Fruit fly (Drosophila melanogaster) whole organism, wandering third instar larva: ENCODE measurements around the gene by.

Source experiments
- Abd-B ChIP-seq: fragments of >200 bp; optimal IDR thresholded peaks from 2 replicates; lab custom pipeline; 2017; ENCODE audit warnings: missing biosample characterization, missing genetic modification characterization
- CG32264 ChIP-seq: fragments of 200-800 bp; sonication (Bioruptor generic); optimal IDR thresholded peaks from 2 replicates; lab custom pipeline; 2016; ENCODE audit warnings: missing biosample characterization, missing genetic modification characterization
- CG9705 ChIP-seq: fragments of 200-800 bp; sonication (Bioruptor generic); optimal IDR thresholded peaks from 2 replicates; lab custom pipeline; 2018; ENCODE audit warnings: missing biosample characterization, mild to moderate bottlenecking, missing genetic modification characterization
- CrebA ChIP-seq: fragments of 200-800 bp; sonication (Bioruptor generic); optimal IDR thresholded peaks from 2 replicates; lab custom pipeline; 2016; ENCODE audit warnings: missing biosample characterization, mild to moderate bottlenecking, missing genetic modification characterization, borderline replicate concordance
- Dfd ChIP-seq: fragments of >200 bp; optimal IDR thresholded peaks from 2 replicates; lab custom pipeline; 2017; ENCODE audit warnings: missing biosample characterization, missing genetic modification characterization
- Dif ChIP-seq: fragments of 200-275, 200-300 bp; sonication (Bioruptor generic); optimal IDR thresholded peaks from 2 replicates; lab custom pipeline; 2018; ENCODE audit warnings: missing biosample characterization, missing genetic modification characterization; ENCODE audit not compliant: partially characterized antibody
- GATAd ChIP-seq: sonication (Bioruptor generic); optimal IDR thresholded peaks from 2 replicates; lab custom pipeline; 2016; ENCODE audit warnings: missing biosample characterization, missing genetic modification characterization
- HLH106 ChIP-seq: fragments of 200-800 bp; optimal IDR thresholded peaks from 3 replicates; lab custom pipeline; 2019; ENCODE audit warnings: missing biosample characterization, mild to moderate bottlenecking, missing genetic modification characterization, moderate library complexity
- Hnf4 ChIP-seq: fragments of 200-800 bp; sonication (Bioruptor generic); optimal IDR thresholded peaks from 2 replicates; lab custom pipeline; 2016; ENCODE audit warnings: missing biosample characterization, mild to moderate bottlenecking, missing genetic modification characterization
- Hr78 ChIP-seq: fragments of >200 bp; optimal IDR thresholded peaks from 2 replicates; lab custom pipeline; 2017; ENCODE audit warnings: missing biosample characterization, missing genetic modification characterization
- Hr83 ChIP-seq: fragments of 200-300 bp; sonication (Bioruptor generic); optimal IDR thresholded peaks from 2 replicates; lab custom pipeline; 2016; ENCODE audit warnings: missing biosample characterization, mild to moderate bottlenecking, missing genetic modification characterization, moderate library complexity; ENCODE audit not compliant: poor library complexity, severe bottlenecking
- Jra ChIP-seq: sonication (Bioruptor generic); optimal IDR thresholded peaks from 2 replicates; lab custom pipeline; 2016; ENCODE audit warnings: missing biosample characterization, missing genetic modification characterization
- Mio ChIP-seq: sonication (Bioruptor generic); optimal IDR thresholded peaks from 2 replicates; lab custom pipeline; 2016; ENCODE audit warnings: missing biosample characterization, missing genetic modification characterization
- Myc ChIP-seq: fragments of >200 bp; optimal IDR thresholded peaks from 2 replicates; lab custom pipeline; 2017
- N ChIP-seq: fragments of >200 bp; optimal IDR thresholded peaks from 2 replicates; lab custom pipeline; 2018; ENCODE audit warnings: missing biosample characterization, missing external identifiers, missing genetic modification characterization
- OdsH ChIP-seq: fragments of 200-800 bp; sonication (Bioruptor generic); optimal IDR thresholded peaks from 2 replicates; lab custom pipeline; 2016; ENCODE audit warnings: missing biosample characterization, mild to moderate bottlenecking, missing genetic modification characterization
- Rel ChIP-seq, 2 experiments: fragments of 200-800 bp; sonication (Bioruptor generic) in 1 of 2; optimal IDR thresholded peaks; 2 replicates in 1 of 2; 3 replicates in 1 of 2; lab custom pipeline; 2016 to 2019; ENCODE audit warnings: mild to moderate bottlenecking in 2 of 2, missing biosample characterization in 2 of 2, missing genetic modification characterization in 2 of 2, moderate library complexity in 1 of 2
- Sp1 ChIP-seq: fragments of 200-800 bp; sonication (Bioruptor generic); optimal IDR thresholded peaks from 3 replicates; lab custom pipeline; 2019; ENCODE audit warnings: missing biosample characterization, mild to moderate bottlenecking, missing genetic modification characterization, moderate library complexity
- Vsx2 ChIP-seq: fragments of 200-300, 225-300 bp; sonication (Bioruptor generic); optimal IDR thresholded peaks from 2 replicates; lab custom pipeline; 2018; ENCODE audit warnings: missing biosample characterization, missing genetic modification characterization; ENCODE audit not compliant: partially characterized antibody
- br ChIP-seq: fragments of 200-800 bp; sonication (Bioruptor generic); optimal IDR thresholded peaks from 2 replicates; lab custom pipeline; 2016; ENCODE audit warnings: missing biosample characterization, missing genetic modification characterization
- brk ChIP-seq: fragments of 200-800 bp; sonication (Bioruptor generic); optimal IDR thresholded peaks from 2 replicates; lab custom pipeline; 2016; ENCODE audit warnings: missing biosample characterization, mild to moderate bottlenecking, missing genetic modification characterization
- dl ChIP-seq, 2 experiments: fragments of 175-275, 200-275 bp in 1 of 2; fragments of 200-275 bp in 1 of 2; sonication (Bioruptor generic); optimal IDR thresholded peaks; lab custom pipeline; 2018; ENCODE audit warnings: mild to moderate bottlenecking in 2 of 2, missing biosample characterization in 2 of 2, missing genetic modification characterization in 2 of 2, moderate library complexity in 2 of 2; ENCODE audit not compliant: partially characterized antibody in 2 of 2, insufficient read depth in 1 of 2
- dmrt93B ChIP-seq: fragments of 200-800 bp; sonication (Bioruptor generic); optimal IDR thresholded peaks from 2 replicates; lab custom pipeline; 2018; ENCODE audit warnings: missing biosample characterization, mild to moderate bottlenecking, missing genetic modification characterization
- dsf ChIP-seq: sonication (Bioruptor generic); optimal IDR thresholded peaks from 2 replicates; lab custom pipeline; 2016; ENCODE audit warnings: missing biosample characterization, missing genetic modification characterization, borderline replicate concordance
- ey ChIP-seq: fragments of 200-800 bp; sonication (Bioruptor generic); optimal IDR thresholded peaks from 2 replicates; lab custom pipeline; 2016; ENCODE audit warnings: missing biosample characterization, missing genetic modification characterization
- foxo ChIP-seq, 2 experiments: fragments of 200-800 bp; sonication (Bioruptor generic); optimal IDR thresholded peaks; 2 replicates in 1 of 2; 3 replicates in 1 of 2; lab custom pipeline; 2016 to 2017; ENCODE audit warnings: missing biosample characterization in 2 of 2, missing genetic modification characterization in 2 of 2
- fru ChIP-seq: fragments of 200-800 bp; sonication (Bioruptor generic); optimal IDR thresholded peaks from 3 replicates; lab custom pipeline; 2016; ENCODE audit warnings: missing biosample characterization, mild to moderate bottlenecking, missing genetic modification characterization
- h ChIP-seq: fragments of 200-800 bp; sonication (Bioruptor generic); optimal IDR thresholded peaks from 3 replicates; lab custom pipeline; 2016; ENCODE audit warnings: missing biosample characterization, mild to moderate bottlenecking, missing genetic modification characterization
- jim ChIP-seq: fragments of 175-275, 200-325 bp; sonication (Bioruptor generic); optimal IDR thresholded peaks from 2 replicates; lab custom pipeline; 2016; ENCODE audit warnings: missing biosample characterization, mild to moderate bottlenecking, missing genetic modification characterization
- lola ChIP-seq: fragments of >200 bp; optimal IDR thresholded peaks from 2 replicates; lab custom pipeline; 2017; ENCODE audit warnings: missing biosample characterization, missing genetic modification characterization
- pan ChIP-seq: fragments of >200 bp; optimal IDR thresholded peaks from 2 replicates; lab custom pipeline; 2017
- psq ChIP-seq: fragments of 200-800 bp; sonication (Bioruptor generic); optimal IDR thresholded peaks from 3 replicates; lab custom pipeline; 2017; ENCODE audit warnings: missing biosample characterization, mild to moderate bottlenecking, missing genetic modification characterization, moderate library complexity
- rgr ChIP-seq: fragments of 200-800 bp; sonication (Bioruptor generic); optimal IDR thresholded peaks from 3 replicates; lab custom pipeline; 2016; ENCODE audit warnings: missing biosample characterization, mild to moderate bottlenecking, missing genetic modification characterization
- sage ChIP-seq: fragments of 200-800 bp; sonication (Bioruptor generic); optimal IDR thresholded peaks from 2 replicates; lab custom pipeline; 2016; ENCODE audit warnings: missing biosample characterization, mild to moderate bottlenecking, missing genetic modification characterization
- sv ChIP-seq: fragments of 200-800 bp; sonication (Bioruptor generic); optimal IDR thresholded peaks from 3 replicates; lab custom pipeline; 2016; ENCODE audit warnings: missing biosample characterization, missing genetic modification characterization
- tai ChIP-seq: sonication (Bioruptor generic); optimal IDR thresholded peaks from 2 replicates; lab custom pipeline; 2016; ENCODE audit warnings: missing biosample characterization, missing genetic modification characterization
- usp ChIP-seq: fragments of >200 bp; optimal IDR thresholded peaks from 2 replicates; lab custom pipeline; 2017; ENCODE audit warnings: missing biosample characterization, missing genetic modification characterization
- woc ChIP-seq: sonication (Bioruptor generic); optimal IDR thresholded peaks from 2 replicates; lab custom pipeline; 2016; ENCODE audit warnings: missing biosample characterization, mild to moderate bottlenecking, missing genetic modification characterization

Gene by

DNA sequence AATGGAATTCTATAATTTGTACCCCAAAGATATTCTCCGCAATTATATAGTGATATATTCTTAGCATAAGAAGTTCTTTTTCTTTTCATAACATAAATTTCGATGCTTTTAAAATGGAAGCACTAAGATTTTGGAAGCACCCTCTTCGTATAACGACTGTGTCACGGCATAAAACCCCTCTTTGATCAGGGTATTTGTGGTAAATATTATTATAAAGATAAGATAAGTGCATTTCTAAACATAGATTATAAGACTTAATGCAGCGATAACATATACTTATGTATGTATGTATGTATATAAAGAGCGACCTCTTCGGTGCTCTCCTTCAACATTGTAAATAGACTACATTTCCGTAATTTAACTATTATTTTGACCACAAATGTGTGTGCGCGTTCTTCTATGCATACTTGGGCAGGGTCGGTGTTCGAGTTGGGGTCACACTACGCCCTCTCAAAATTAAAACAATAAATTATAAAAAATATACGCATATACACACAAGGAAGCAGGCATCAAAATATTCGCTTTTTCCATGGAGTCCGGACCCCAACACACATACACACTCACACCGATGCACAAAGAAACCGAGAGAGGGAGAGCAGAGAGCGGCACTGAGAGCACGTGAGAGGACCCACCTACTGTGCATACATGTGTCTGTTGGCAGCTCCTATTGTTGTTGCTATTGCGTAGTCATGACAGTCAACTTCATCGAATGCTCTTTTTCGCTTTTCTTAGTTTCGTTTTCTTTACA is 17.6 kb upstream of the by start:
- TF ChIP-seq Myc (lab: Kevin White, UChicago) (no peak), Abd-B (GFP tag; lab: Kevin White, UChicago) (no peak), ey (GFP tag; lab: Kevin White, UChicago) (no peak), Hr78 (no peak), usp (no peak), dl (GFP tag; optimal IDR thresholded peaks at IDR 0.05; lab: Kevin White, UChicago; ENCODE audit: insufficient read depth in 1 of 2, partially characterized antibody in 2 of 2) (peak; percentile 99), tai (GFP tag; lab: Kevin White, UChicago) (no peak), CrebA (GFP tag; lab: Kevin White, UChicago) (no peak), Jra (peak; percentile 31), CG32264 (GFP tag; lab: Kevin White, UChicago) (peak; percentile 16), GATAd (no peak), Hnf4 (peak; percentile 70), sage (peak; percentile 66), dsf (GFP tag; lab: Kevin White, UChicago) (no peak), Hr83 (GFP tag; lab: Kevin White, UChicago) (peak; percentile 91), psq (GFP tag; lab: Kevin White, UChicago) (no peak), lola (GFP tag; lab: Kevin White, UChicago) (no peak), Mio (GFP tag; lab: Kevin White, UChicago) (no peak), rgr (GFP tag; lab: Kevin White, UChicago) (peak; percentile 10), dmrt93B (GFP tag; lab: Kevin White, UChicago) (no peak), sv (GFP tag; lab: Kevin White, UChicago) (no peak), Dfd (no peak), Vsx2 (GFP tag; lab: Kevin White, UChicago) (peak; percentile 98), N (GFP tag; lab: Kevin White, UChicago) (peak; percentile 56), CG9705 (no peak), pan (no peak), brk (GFP tag; lab: Kevin White, UChicago) (peak; percentile 24), h (peak; percentile 30), HLH106 (tag; lab: Kevin White, UChicago) (no peak), Dif (GFP tag; lab: Kevin White, UChicago) (peak; percentile 100), br (GFP tag; lab: Kevin White, UChicago) (peak; percentile 26), OdsH (GFP tag; lab: Kevin White, UChicago) (peak; percentile 23), Rel (GFP tag; optimal IDR thresholded peaks at IDR 0.05; lab: Kevin White, UChicago) (peak; percentile 64), Rel (tag; optimal IDR thresholded peaks at IDR 0.05; lab: Kevin White, UChicago) (no peak), fru (GFP tag; lab: Kevin White, UChicago) (no peak), foxo (GFP tag; optimal IDR thresholded peaks at IDR 0.05; lab: Kevin White, UChicago) (no peak), jim (GFP tag; lab: Kevin White, UChicago) (no peak), Sp1 (no peak), woc (GFP tag; lab: Kevin White, UChicago) (no peak)

DNA sequence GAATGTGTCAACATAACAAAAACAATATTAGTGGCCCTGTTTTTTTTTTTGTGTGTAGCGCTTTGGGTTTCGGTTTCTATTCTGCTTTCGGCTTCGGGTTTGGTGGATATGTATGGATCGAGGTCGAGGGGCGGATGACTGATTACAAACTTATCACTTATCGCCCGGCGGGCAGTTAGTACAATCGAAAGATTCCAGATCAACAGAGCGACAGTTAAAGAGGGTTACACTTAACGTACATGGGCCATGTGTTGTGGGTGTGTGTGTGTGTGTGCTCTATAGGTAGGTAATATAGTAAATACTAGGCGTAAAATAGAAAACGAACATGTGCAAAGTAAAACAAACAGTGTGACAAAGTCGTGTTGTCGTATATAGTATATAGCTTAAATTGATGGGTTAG is 16.0 kb upstream of the by start:
- TF ChIP-seq usp (no peak), sv (GFP tag; lab: Kevin White, UChicago) (no peak), tai (GFP tag; lab: Kevin White, UChicago) (no peak), dl (GFP tag; optimal IDR thresholded peaks at IDR 0.05; lab: Kevin White, UChicago; ENCODE audit: insufficient read depth in 1 of 2, partially characterized antibody in 2 of 2) (no peak), CrebA (GFP tag; lab: Kevin White, UChicago) (no peak), Myc (lab: Kevin White, UChicago) (no peak)
- TF ChIP-seq, all 38 proteins: peak for 0
